Fruit fly (Drosophila melanogaster): Measurements from ENCODE around the gene Arr2.
A peak's percentile ranks its signal among the peaks of the same experiment; 100 is the strongest.

Gene Arr2

dm6 chr3L:8683773-8684172, 35.0 kb upstream of the Arr2 start (continued):
- TF ChIP-seq CG12391 (tag; optimal IDR thresholded peaks at IDR 0.05) (no peak), CG2712 (tag; optimal IDR thresholded peaks at IDR 0.05) (no peak), CG16779 (GFP tag; IDR thresholded peaks at IDR 0.05) (0 out of 2 replicates have a peak, but pooled peaks have one; percentile 24), Rfx (GFP tag; IDR thresholded peaks at IDR 0.05) (peak; percentile 33; the same call in 1 of the 2 replicates), ato (GFP tag; IDR thresholded peaks at IDR 0.05; ENCODE audit: partially characterized antibody) (no peak), CG17912 (GFP tag; optimal IDR thresholded peaks at IDR 0.05) (peak; percentile 28), CG17829 (tag; optimal IDR thresholded peaks at IDR 0.05) (no peak), CG16815 (GFP tag; optimal IDR thresholded peaks at IDR 0.05) (no peak), ERR (GFP tag; optimal IDR thresholded peaks at IDR 0.05) (no peak), Dref (GFP tag; IDR thresholded peaks at IDR 0.05) (no peak), CG9817 (tag; optimal IDR thresholded peaks at IDR 0.05) (no peak), mld (GFP tag; IDR thresholded peaks at IDR 0.05; ENCODE audit: partially characterized antibody) (no peak), tll (GFP tag; optimal IDR thresholded peaks at IDR 0.05) (no peak), Fer2 (tag; optimal IDR thresholded peaks at IDR 0.05) (no peak), CG14441 (GFP tag; IDR thresholded peaks at IDR 0.05) (no peak), dati (GFP tag; IDR thresholded peaks at IDR 0.05) (no peak), CG8089 (GFP tag; optimal IDR thresholded peaks at IDR 0.05) (no peak), crc (GFP tag; optimal IDR thresholded peaks at IDR 0.05) (no peak), Atf3 (GFP tag; optimal IDR thresholded peaks at IDR 0.05) (no peak), p53 (GFP tag; optimal IDR thresholded peaks at IDR 0.05) (no peak), slbo (GFP tag; IDR thresholded peaks at IDR 0.05) (no peak), CG16813 (GFP tag; IDR thresholded peaks at IDR 0.05; ENCODE audit: partially characterized antibody) (no peak), ssp (GFP tag; IDR thresholded peaks at IDR 0.05) (no peak), H15 (GFP tag; IDR thresholded peaks at IDR 0.05) (0 out of 3 replicates have a peak, but pooled peaks have one; percentile 48), CG1603 (tag; optimal IDR thresholded peaks at IDR 0.05) (peak; percentile 19), chinmo (GFP tag; IDR thresholded peaks at IDR 0.05; ENCODE audit: partially characterized antibody) (no peak), CG18599 (GFP tag; optimal IDR thresholded peaks at IDR 0.05) (peak; percentile 60), vfl (GFP tag; optimal IDR thresholded peaks at IDR 0.05) (no peak), Myb (GFP tag; optimal IDR thresholded peaks at IDR 0.05) (no peak), nerfin-1 (tag; optimal IDR thresholded peaks at IDR 0.05) (no peak), gfzf (GFP tag; optimal IDR thresholded peaks at IDR 0.05) (no peak), CG9876 (GFP tag; optimal IDR thresholded peaks at IDR 0.05) (no peak), CG14860 (GFP tag; IDR thresholded peaks at IDR 0.05; ENCODE audit: partially characterized antibody) (no peak), BEAF-32 (GFP tag; optimal IDR thresholded peaks at IDR 0.05) (no peak), CG13894 (tag; optimal IDR thresholded peaks at IDR 0.05) (no peak), Xbp1 (GFP tag; optimal IDR thresholded peaks at IDR 0.05) (no peak), usp (GFP tag; optimal IDR thresholded peaks at IDR 0.05) (no peak), gro (GFP tag; optimal IDR thresholded peaks at IDR 0.05) (no peak), Fer1 (GFP tag; optimal IDR thresholded peaks at IDR 0.05) (peak; percentile 62), Sox100B (GFP tag; optimal IDR thresholded peaks at IDR 0.05) (no peak), Sox102F (GFP tag; optimal IDR thresholded peaks at IDR 0.05) (no peak), CG4820 (GFP tag; optimal IDR thresholded peaks at IDR 0.05) (no peak), ind (GFP tag; optimal IDR thresholded peaks at IDR 0.05) (no peak), CG7556 (GFP tag; optimal IDR thresholded peaks at IDR 0.05) (no peak), Xrp1 (GFP tag; IDR thresholded peaks at IDR 0.05) (no peak), CG1792 (GFP tag; optimal IDR thresholded peaks at IDR 0.05) (no peak), pb (GFP tag; optimal IDR thresholded peaks at IDR 0.05) (no peak), CG3995 (GFP tag; optimal IDR thresholded peaks at IDR 0.05) (no peak), CG11093 (GFP tag; IDR thresholded peaks at IDR 0.05) (no peak), klu (GFP tag; IDR thresholded peaks at IDR 0.05) (no peak), CG2116 (GFP tag; optimal IDR thresholded peaks at IDR 0.05) (no peak)

All from whole organism, embryonic.